Worm (Caenorhabditis elegans) whole organism, mixed stage, embryonic: Measurements from ENCODE around the gene M01B2.8.

Source experiments
- ceh-39 ChIP-seq: fragments of 150-350 bp; optimal IDR thresholded peaks from 2 replicates; lab custom pipeline; 2014; ENCODE audit warnings: missing biosample characterization, missing genetic modification characterization
- ceh-43 ChIP-seq: fragments of 200-800 bp; sonication (Bioruptor generic); optimal IDR thresholded peaks from 2 replicates; lab custom pipeline; 2018; ENCODE audit warnings: mild to moderate bottlenecking, missing genetic modification characterization, moderate library complexity, missing compliant biosample characterization
- ceh-83 ChIP-seq: fragments of 200-800 bp; sonication (Bioruptor generic); optimal IDR thresholded peaks from 2 replicates; lab custom pipeline; 2018; ENCODE audit warnings: mild to moderate bottlenecking, missing genetic modification characterization, missing compliant biosample characterization
- ces-1 ChIP-seq: fragments of 150-350 bp; optimal IDR thresholded peaks from 2 replicates; lab custom pipeline; 2014; ENCODE audit warnings: missing biosample characterization, missing genetic modification reagents, missing genetic modification characterization
- cnd-1 ChIP-seq: fragments of 200-800 bp; sonication (Bioruptor generic); optimal IDR thresholded peaks from 2 replicates; lab custom pipeline; 2018; ENCODE audit warnings: mild to moderate bottlenecking, missing genetic modification characterization, missing compliant biosample characterization
- drap-1 ChIP-seq: fragments of 200-800 bp; sonication (Bioruptor generic); optimal IDR thresholded peaks from 3 replicates; lab custom pipeline; 2018; ENCODE audit warnings: mild to moderate bottlenecking, missing genetic modification characterization, missing compliant biosample characterization
- elt-3 ChIP-seq: fragments of 150-350 bp; optimal IDR thresholded peaks from 2 replicates; lab custom pipeline; 2014; ENCODE audit warnings: missing biosample characterization, missing genetic modification characterization
- ham-2 ChIP-seq: fragments of 200-800 bp; sonication (Bioruptor generic); optimal IDR thresholded peaks from 2 replicates; lab custom pipeline; 2018; ENCODE audit warnings: mild to moderate bottlenecking, missing genetic modification characterization, missing compliant biosample characterization
- lin-32 ChIP-seq: fragments of 200-800 bp; sonication (Bioruptor generic); optimal IDR thresholded peaks from 2 replicates; lab custom pipeline; 2018; ENCODE audit warnings: mild to moderate bottlenecking, missing genetic modification characterization, missing compliant biosample characterization
- lsy-2 ChIP-seq: fragments of 150-350 bp; optimal IDR thresholded peaks from 2 replicates; lab custom pipeline; 2014; ENCODE audit warnings: missing biosample characterization, missing genetic modification characterization
- mep-1 ChIP-seq: fragments of 150-350 bp; optimal IDR thresholded peaks from 2 replicates; lab custom pipeline; 2017; ENCODE audit warnings: missing biosample characterization, missing genetic modification reagents, missing genetic modification characterization, inconsistent platforms
- mls-2 ChIP-seq: sonication (generic microtip); optimal IDR thresholded peaks from 2 replicates; lab custom pipeline; 2016; ENCODE audit warnings: mild to moderate bottlenecking, missing genetic modification characterization, moderate library complexity, missing compliant biosample characterization
- nhr-28 ChIP-seq: fragments of 150-350 bp; optimal IDR thresholded peaks from 2 replicates; lab custom pipeline; 2014; ENCODE audit warnings: missing biosample characterization, missing genetic modification characterization
- nhr-76 ChIP-seq: sonication (generic microtip); optimal IDR thresholded peaks from 2 replicates; lab custom pipeline; 2017; ENCODE audit warnings: missing biosample characterization, missing genetic modification characterization
- pha-4 ChIP-seq: fragments of 150-350 bp; optimal IDR thresholded peaks from 2 replicates; lab custom pipeline; 2018; ENCODE audit warnings: missing biosample characterization, missing genetic modification reagents, missing genetic modification characterization
- sem-2 ChIP-seq: fragments of 200-800 bp; sonication (Bioruptor generic); optimal IDR thresholded peaks from 2 replicates; lab custom pipeline; 2018; ENCODE audit warnings: mild to moderate bottlenecking, missing genetic modification characterization, missing compliant biosample characterization
- snpc-4 ChIP-seq: fragments of 150-350 bp; optimal IDR thresholded peaks from 2 replicates; lab custom pipeline; 2014; ENCODE audit warnings: missing biosample characterization, missing genetic modification characterization
- sptf-1 ChIP-seq: sonication (generic microtip); optimal IDR thresholded peaks from 2 replicates; lab custom pipeline; 2017; ENCODE audit warnings: mild to moderate bottlenecking, missing genetic modification characterization, moderate library complexity, missing compliant biosample characterization
- tbx-8 ChIP-seq: fragments of 200-800 bp; sonication (Bioruptor generic); optimal IDR thresholded peaks from 2 replicates; lab custom pipeline; 2018; ENCODE audit warnings: mild to moderate bottlenecking, missing genetic modification characterization, moderate library complexity, missing compliant biosample characterization
- unc-120 ChIP-seq: sonication (generic microtip); optimal IDR thresholded peaks from 2 replicates; lab custom pipeline; 2017; ENCODE audit warnings: missing genetic modification characterization, missing compliant biosample characterization; ENCODE audit not compliant: poor library complexity, severe bottlenecking
- unc-62 ChIP-seq: fragments of 150-350 bp; optimal IDR thresholded peaks from 2 replicates; lab custom pipeline; 2014; ENCODE audit warnings: missing biosample characterization, missing genetic modification reagents, missing genetic modification characterization
- zip-8 ChIP-seq: fragments of 150-350 bp; optimal IDR thresholded peaks from 2 replicates; lab custom pipeline; 2014; ENCODE audit warnings: missing biosample characterization, missing genetic modification characterization
- ztf-11 ChIP-seq: fragments of 150-350 bp; optimal IDR thresholded peaks from 2 replicates; lab custom pipeline; 2014; ENCODE audit warnings: missing biosample characterization, missing genetic modification characterization

Gene M01B2.8

ce11 chrV:15303625-15304024 lies 43.6 kb downstream of the M01B2.8 start, which contains the start of gene srx-48:
TSS of gene srx-48 (minus strand) at chrV:15303725.
- TF ChIP-seq zip-8 (tag; lab: Kevin White, UChicago) = no peak
- no peak for TF ChIP-seq ceh-43
- TF ChIP-seq elt-3 (tag; lab: Kevin White, UChicago) = no peak
- no peak for TF ChIP-seq unc-120 (tag; lab: Kevin White, UChicago)

- TF ChIP-seq ceh-83 (GFP tag; lab: Kevin White, UChicago) (no peak), pha-4 (no peak), sem-2 (GFP tag; lab: Kevin White, UChicago) (no peak), mep-1 (tag; lab: Kevin White, UChicago) (no peak), ham-2 (GFP tag; lab: Kevin White, UChicago) (no peak), sptf-1 (no peak), nhr-28 (tag; lab: Kevin White, UChicago) (no peak), cnd-1 (tag; lab: Kevin White, UChicago) (no peak), ceh-39 (tag; lab: Kevin White, UChicago) (no peak), mls-2 (tag; lab: Kevin White, UChicago) (no peak), lsy-2 (no peak), drap-1 (GFP tag; lab: Kevin White, UChicago) (no peak), tbx-8 (GFP tag; lab: Kevin White, UChicago) (no peak), ceh-43 (no peak)
Observed at ce11 chrV:15305502-15305901, 45.5 kb downstream of the M01B2.8 start, which contains the start of gene T26H8.5. TSS of gene T26H8.5 (minus strand) at chrV:15305602.

ce11 chrV:15306745-15307144 lies 46.7 kb downstream of the M01B2.8 start, which contains the start of gene T26H8.4:
TSS of gene T26H8.4 (minus strand) at chrV:15306845.
- TF ChIP-seq cnd-1 (tag; lab: Kevin White, UChicago) = no peak
- TF ChIP-seq snpc-4 (tag; lab: Kevin White, UChicago) = no peak
- no peak for TF ChIP-seq nhr-76 (tag; lab: Kevin White, UChicago)

ce11 chrV:15309011-15309410 lies 49.0 kb downstream of the M01B2.8 start, which contains the start of gene srz-10:
TSS of gene srz-10 (minus strand) at chrV:15309098.
- TF ChIP-seq ham-2 (GFP tag; lab: Kevin White, UChicago) = no peak
- TF ChIP-seq unc-62 = no peak
- no peak for TF ChIP-seq ceh-83 (GFP tag; lab: Kevin White, UChicago)
- TF ChIP-seq ces-1 (GFP tag; lab: Kevin White, UChicago) = no peak
- no peak for TF ChIP-seq tbx-8 (GFP tag; lab: Kevin White, UChicago)
- no peak for TF ChIP-seq pha-4
- TF ChIP-seq lin-32 (GFP tag; lab: Kevin White, UChicago) = no peak
- no peak for TF ChIP-seq ztf-11 (tag; lab: Kevin White, UChicago)
- no peak for TF ChIP-seq nhr-76 (tag; lab: Kevin White, UChicago)
- no peak for TF ChIP-seq ceh-39 (tag; lab: Kevin White, UChicago)
- TF ChIP-seq, all 35 proteins: peak for 0
